Worm (Caenorhabditis elegans) whole organism, midembryonic: ENCODE data around the gene C08F1.11.

Experiments used
- ref-1 ChIP-seq: fragments of 200-800 bp; sonication (Bioruptor generic); conservative IDR thresholded peaks from 2 replicates; pipeline ENCODE4 v1.3.6; 2022; ENCODE audit warnings: missing genetic modification reagents, missing genetic modification characterization, missing compliant biosample characterization
- ztf-29 ChIP-seq: fragments of 200-800 bp; sonication (Bioruptor generic); IDR thresholded peaks from 2 replicates; pipeline ENCODE4 v1.3.6; 2022; ENCODE audit warnings: missing genetic modification reagents, missing genetic modification characterization, missing compliant biosample characterization

DNA sequence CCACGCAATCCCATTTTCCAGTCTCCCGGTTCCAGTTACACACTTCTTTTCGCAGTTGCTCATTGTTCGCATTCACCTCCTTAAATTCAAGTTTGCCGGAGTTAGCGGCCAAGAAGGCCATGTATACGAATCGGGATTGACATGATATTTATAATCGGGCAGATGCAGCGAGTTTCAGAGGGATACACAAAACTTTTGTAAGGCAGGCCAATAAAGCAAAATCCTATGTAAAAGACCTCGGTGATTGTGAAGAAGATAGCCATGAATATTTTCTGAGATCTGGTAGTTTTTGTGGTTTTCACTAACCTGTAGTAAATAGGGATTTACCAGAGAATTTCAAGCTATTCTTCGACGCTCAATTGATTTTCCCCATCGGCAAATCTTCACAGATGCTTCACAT, 18.0 kb downstream of the C08F1.11 start:
- TF ChIP-seq ref-1 (no peak), ztf-29 (GFP tag; lab: Robert Waterston, UW) (no peak)
